Worm (Caenorhabditis elegans) whole organism, early embryonic: Measurements from ENCODE around the gene ZC262.7.
"Not testable (repeated sequence)": the region's sequence is repeated elsewhere in the genome, so short reads cannot be mapped to it uniquely, and the experiment has no call there.

Source experiments
- B0310.2 ChIP-seq: sonication (generic microtip); optimal IDR thresholded peaks from 2 replicates; lab custom pipeline; 2016; ENCODE audit warnings: mild to moderate bottlenecking, missing genetic modification characterization, missing compliant biosample characterization
- F13C5.2 ChIP-seq: sonication (generic microtip); optimal IDR thresholded peaks from 2 replicates; lab custom pipeline; 2017; ENCODE audit warnings: mild to moderate bottlenecking, missing genetic modification characterization, inconsistent platforms, missing compliant biosample characterization
- aly-1 ChIP-seq: sonication (generic microtip); optimal IDR thresholded peaks from 2 replicates; lab custom pipeline; 2016; ENCODE audit warnings: missing genetic modification characterization, missing compliant biosample characterization
- ama-1 ChIP-seq: fragments of 150-350 bp; optimal IDR thresholded peaks from 2 replicates; lab custom pipeline; 2014
- ceh-13 ChIP-seq: fragments of 200-800 bp; sonication (Bioruptor generic); optimal IDR thresholded peaks from 2 replicates; lab custom pipeline; 2018; ENCODE audit warnings: mild to moderate bottlenecking, missing genetic modification characterization, missing compliant biosample characterization
- ceh-36 ChIP-seq: sonication (generic microtip); optimal IDR thresholded peaks from 2 replicates; lab custom pipeline; 2016; ENCODE audit warnings: missing genetic modification characterization, inconsistent platforms, missing compliant biosample characterization
- ets-7 ChIP-seq: sonication (generic microtip); optimal IDR thresholded peaks from 2 replicates; lab custom pipeline; 2016; ENCODE audit warnings: missing genotype, missing genetic modification characterization, missing compliant biosample characterization
- flt-1 ChIP-seq: fragments of 200-800 bp; sonication (Bioruptor generic); IDR thresholded peaks from 2 replicates; pipeline ENCODE4 v1.3.6; 2022; ENCODE audit warnings: missing genetic modification characterization, missing compliant biosample characterization
- hmbx-1 ChIP-seq: sonication (generic microtip); optimal IDR thresholded peaks from 2 replicates; lab custom pipeline; 2016; ENCODE audit warnings: mild to moderate bottlenecking, missing genetic modification characterization, missing compliant biosample characterization
- hmg-4 ChIP-seq: fragments of 200-800 bp; sonication (Bioruptor generic); optimal IDR thresholded peaks from 2 replicates; lab custom pipeline; 2018; ENCODE audit warnings: mild to moderate bottlenecking, missing genetic modification characterization, missing compliant biosample characterization
- hnd-1 ChIP-seq: sonication (generic microtip); optimal IDR thresholded peaks from 2 replicates; lab custom pipeline; 2016; ENCODE audit warnings: missing genetic modification characterization, missing compliant biosample characterization
- pes-1 ChIP-seq: fragments of 200-800 bp; sonication (Bioruptor generic); IDR thresholded peaks from 2 replicates; pipeline ENCODE4 v1.3.6; 2022; ENCODE audit warnings: missing genetic modification reagents, missing genetic modification characterization, missing compliant biosample characterization
- scrt-1 ChIP-seq: fragments of 200-800 bp; sonication (Bioruptor generic); IDR thresholded peaks from 2 replicates; pipeline ENCODE4 v1.3.6; 2022; ENCODE audit warnings: missing genetic modification characterization, missing compliant biosample characterization
- sea-1 ChIP-seq: fragments of 200-800 bp; sonication (Bioruptor generic); conservative IDR thresholded peaks from 2 replicates; pipeline ENCODE4 v1.3.6; 2022; ENCODE audit warnings: missing genetic modification characterization, missing compliant biosample characterization
- tbx-11 ChIP-seq: fragments of 200-800 bp; sonication (Bioruptor generic); IDR thresholded peaks from 2 replicates; pipeline ENCODE4 v1.3.6; 2022; ENCODE audit warnings: missing genetic modification characterization, missing compliant biosample characterization
- tbx-37 ChIP-seq: fragments of 200-800 bp; sonication (Bioruptor generic); conservative IDR thresholded peaks from 2 replicates; pipeline ENCODE4 v1.3.6; 2022; ENCODE audit warnings: missing genetic modification reagents, missing genetic modification characterization, missing compliant biosample characterization
- tra-4 ChIP-seq: sonication (generic microtip); optimal IDR thresholded peaks from 2 replicates; lab custom pipeline; 2017; ENCODE audit warnings: missing genetic modification characterization, missing compliant biosample characterization

Gene ZC262.7

ce11 chrIII:8369172-8369571 is 25.0 kb upstream of the ZC262.7 start:
- TF ChIP-seq aly-1, result no peak
- no peak for TF ChIP-seq tra-4
- no peak for TF ChIP-seq sea-1 (GFP tag; lab: Robert Waterston, UW)
- TF ChIP-seq tbx-11, result no peak
- no peak for TF ChIP-seq tbx-37 (GFP tag; lab: Robert Waterston, UW)
- no peak for TF ChIP-seq flt-1
- TF ChIP-seq ama-1 (lab: Kevin White, UChicago), result no peak
- no peak for TF ChIP-seq hmbx-1
- no peak for TF ChIP-seq ceh-36 (tag; lab: Kevin White, UChicago)
- TF ChIP-seq hnd-1 (tag; lab: Kevin White, UChicago), result no peak
- TF ChIP-seq scrt-1 (GFP tag; lab: Robert Waterston, UW), result no peak
- no peak for TF ChIP-seq ets-7 (tag; lab: Kevin White, UChicago)
- no peak for TF ChIP-seq ceh-13 (GFP tag; lab: Kevin White, UChicago)
- TF ChIP-seq F13C5.2 (tag; lab: Kevin White, UChicago), result no peak
- no peak for TF ChIP-seq pes-1 (GFP tag; lab: Robert Waterston, UW)
- no peak for TF ChIP-seq hmg-4
- no peak for TF ChIP-seq B0310.2

DNA sequence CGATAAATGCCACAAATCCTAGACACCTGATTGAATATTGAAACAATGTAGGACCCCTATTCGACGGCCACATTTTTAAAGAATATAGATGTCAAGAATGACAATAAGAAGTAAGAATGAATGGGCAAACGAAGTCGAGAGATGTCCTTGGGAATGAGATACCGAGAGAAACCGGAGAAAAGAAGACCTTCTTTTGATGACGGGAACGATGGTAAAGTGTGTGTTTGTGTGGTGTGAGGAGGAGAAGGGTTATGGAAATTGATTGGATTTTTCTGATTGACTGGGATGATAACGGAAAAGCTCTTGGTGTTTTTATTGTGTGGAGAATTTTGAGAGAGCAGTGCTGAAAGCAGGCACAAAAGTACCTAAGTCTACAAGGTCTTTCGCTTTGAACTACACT is 24.5 kb upstream of the ZC262.7 start, which contains the start of gene R05D3.9:
Gene R05D3.9 (minus strand): TSS at position 101 of the 400 bp plus-strand sequence.
- TF ChIP-seq ets-7 (tag; lab: Kevin White, UChicago), result no peak
- TF ChIP-seq ceh-13 (GFP tag; lab: Kevin White, UChicago), result no peak

DNA sequence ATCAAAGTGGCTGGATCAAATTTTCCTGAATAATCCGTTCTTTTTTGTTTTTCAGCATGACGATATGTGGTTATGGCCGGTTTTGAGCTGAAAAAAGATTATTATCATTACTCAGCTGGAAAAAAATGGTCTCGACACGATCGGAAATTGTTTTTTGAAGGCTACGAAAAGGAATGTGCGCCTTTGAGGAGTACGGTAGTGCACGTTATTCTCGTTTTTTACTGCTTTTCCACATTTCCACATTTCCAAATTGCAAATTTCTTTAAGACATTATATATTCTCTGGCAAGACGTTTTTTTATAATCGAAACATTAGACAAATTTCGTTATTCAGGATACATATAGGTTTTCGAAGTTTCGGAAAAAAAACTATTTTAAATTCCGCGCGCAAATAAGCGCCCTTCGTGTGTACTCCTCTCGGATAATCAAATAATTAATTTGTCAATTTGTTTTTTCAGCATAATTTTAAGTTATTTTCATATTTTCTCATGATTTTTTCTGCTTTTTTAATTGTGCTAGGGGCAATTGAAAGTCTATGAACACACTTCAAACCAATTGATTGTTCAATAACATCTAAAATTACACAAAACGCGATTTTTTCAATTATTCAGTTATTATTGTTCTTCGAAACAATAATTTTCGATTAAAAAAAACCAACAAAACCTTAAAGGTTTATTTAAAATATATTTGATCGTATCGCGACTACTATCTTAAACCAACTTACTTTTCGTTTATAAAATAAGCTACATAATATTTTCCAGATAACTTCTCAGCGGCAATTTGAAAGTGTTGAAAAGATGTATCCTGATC is 19.3 kb upstream of the ZC262.7 start, which contains the start of gene R05D3.3:
Gene R05D3.3 (plus strand): TSS at position 759 of the 809 bp plus-strand sequence.
- TF ChIP-seq hnd-1 (tag; lab: Kevin White, UChicago), result no peak
- TF ChIP-seq tra-4, result no peak
- no peak for TF ChIP-seq F13C5.2 (tag; lab: Kevin White, UChicago)

ce11 chrIII:8358213-8358672 is 14.1 kb upstream of the ZC262.7 start, which contains the start of the genes R05D3.8 and rfp-1:
TSS of gene R05D3.8 (minus strand) at chrIII:8358327.
TSS of gene rfp-1 (plus strand) at chrIII:8358622.
- TF ChIP-seq tbx-11 (no peak), aly-1 (no peak), ceh-36 (tag; lab: Kevin White, UChicago) (no peak), hmbx-1 (no peak), sea-1 (GFP tag; lab: Robert Waterston, UW) (no peak), B0310.2 (no peak), hmg-4 (no peak), flt-1 (no peak), tra-4 (no peak), hnd-1 (tag; lab: Kevin White, UChicago) (no peak), ama-1 (lab: Kevin White, UChicago) (no peak), pes-1 (GFP tag; lab: Robert Waterston, UW) (no peak), scrt-1 (GFP tag; lab: Robert Waterston, UW) (no peak), F13C5.2 (tag; lab: Kevin White, UChicago) (no peak), tbx-37 (GFP tag; lab: Robert Waterston, UW) (no peak), ceh-13 (GFP tag; lab: Kevin White, UChicago) (no peak), ets-7 (tag; lab: Kevin White, UChicago) (no peak)

ce11 chrIII:8356407-8356881 is 12.3 kb upstream of the ZC262.7 start:
- no peak for TF ChIP-seq tbx-11
- TF ChIP-seq tra-4, result no peak
- peak; percentile 78 for TF ChIP-seq hmg-4
- TF ChIP-seq pes-1 (GFP tag; lab: Robert Waterston, UW), result no peak
- peak; percentile 72 for TF ChIP-seq aly-1
- no peak for TF ChIP-seq ets-7 (tag; lab: Kevin White, UChicago)
- TF ChIP-seq tbx-37 (GFP tag; lab: Robert Waterston, UW), result no peak
- TF ChIP-seq ama-1 (lab: Kevin White, UChicago), result no peak
- peak; percentile 49 for TF ChIP-seq F13C5.2 (tag; lab: Kevin White, UChicago)
- no peak for TF ChIP-seq ceh-36 (tag; lab: Kevin White, UChicago)

ce11 chrIII:8355462-8355815 is 11.3 kb upstream of the ZC262.7 start:
- TF ChIP-seq scrt-1 (GFP tag; lab: Robert Waterston, UW), result no peak
- no peak for TF ChIP-seq tbx-11

DNA sequence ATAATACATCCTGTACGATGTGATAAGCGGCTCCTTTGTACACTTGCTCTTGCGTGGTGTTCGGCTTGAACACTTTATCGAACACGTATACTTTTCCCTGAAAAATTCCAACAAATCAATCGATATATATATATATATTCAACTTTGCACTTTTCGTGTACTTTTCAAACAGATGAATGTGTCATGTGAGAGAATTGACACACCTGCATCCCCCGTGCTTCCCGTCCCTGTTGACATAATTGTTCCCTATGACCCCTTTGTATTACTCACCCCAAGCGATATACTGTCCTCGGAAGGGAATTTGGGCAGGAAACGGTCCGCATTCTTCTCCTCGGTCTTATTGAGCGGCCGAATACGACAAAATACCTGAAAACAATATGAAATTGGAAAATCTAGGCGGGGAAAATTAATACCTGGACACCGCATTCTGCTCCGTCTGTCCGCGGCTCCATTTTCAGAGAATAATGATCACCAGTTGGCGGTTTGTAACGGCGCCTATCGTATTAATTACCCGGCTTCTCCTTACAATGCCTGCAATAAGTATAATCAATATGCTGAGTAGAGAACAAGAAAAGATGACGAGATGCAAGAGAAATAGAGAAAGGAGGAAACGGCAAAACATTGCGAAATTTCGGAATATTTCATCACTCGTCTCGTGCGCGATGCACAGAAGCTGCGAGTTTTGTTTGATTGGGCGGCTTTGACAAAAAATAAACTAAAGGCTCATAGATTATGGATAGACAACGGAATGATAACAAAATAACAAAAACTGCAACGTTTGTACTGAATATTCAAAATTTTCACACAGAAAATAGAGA is 10.7 kb upstream of the ZC262.7 start, which contains the start of gene unc-116:
Gene unc-116 (minus strand): TSS at position 531 of the 818 bp plus-strand sequence.
- TF ChIP-seq hmg-4 (peak; percentile 63), ets-7 (tag; lab: Kevin White, UChicago) (no peak)

- TF ChIP-seq hmg-4; ama-1 (lab: Kevin White, UChicago); B0310.2: not testable (repeated sequence)
Measured at ce11 chrIII:8347822-8348221, 3.7 kb upstream of the ZC262.7 start, which contains the start of gene clc-29. TSS of gene clc-29 (minus strand) at chrIII:8347922.
